Worm (Caenorhabditis elegans) whole organism, L1 larva: Measurements from ENCODE around the gene vps-36.
A peak's percentile ranks its signal among the peaks of the same experiment; 100 is the strongest.

Source experiments
- C16A3.4 ChIP-seq: fragments of 150-350 bp; optimal IDR thresholded peaks from 2 replicates; lab custom pipeline; 2014; ENCODE audit warnings: missing biosample characterization, missing genetic modification characterization
- alr-1 ChIP-seq: fragments of 200-800 bp; sonication (Bioruptor generic); optimal IDR thresholded peaks from 2 replicates; lab custom pipeline; 2018; ENCODE audit warnings: borderline replicate concordance, mild to moderate bottlenecking, missing genetic modification characterization, missing compliant biosample characterization
- aly-2 ChIP-seq: fragments of 150-350 bp; optimal IDR thresholded peaks from 2 replicates; lab custom pipeline; 2014; ENCODE audit warnings: missing biosample characterization, missing genetic modification characterization
- ama-1 ChIP-seq: fragments of 150-350 bp; optimal IDR thresholded peaks from 2 replicates; lab custom pipeline; 2014
- ces-1 ChIP-seq: fragments of 150-350 bp; optimal IDR thresholded peaks from 2 replicates; lab custom pipeline; 2014; ENCODE audit warnings: missing biosample characterization, missing genetic modification reagents, missing genetic modification characterization
- lin-39 ChIP-seq: fragments of 150-350 bp; optimal IDR thresholded peaks from 2 replicates; lab custom pipeline; 2014; ENCODE audit warnings: missing biosample characterization, missing genetic modification reagents, missing genetic modification characterization
- lsy-2 ChIP-seq, 2 experiments: fragments of 150-350 bp; optimal IDR thresholded peaks; 2 replicates each; lab custom pipeline; 2014; ENCODE audit warnings: missing biosample characterization in 2 of 2, missing genetic modification characterization in 2 of 2
- nhr-11 ChIP-seq: fragments of 150-350 bp; optimal IDR thresholded peaks from 2 replicates; lab custom pipeline; 2014; ENCODE audit warnings: missing biosample characterization, missing genetic modification characterization
- nhr-19 ChIP-seq: fragments of 200-800 bp; sonication (Bioruptor generic); conservative IDR thresholded peaks from 2 replicates; pipeline ENCODE4 v1.3.6; 2022; ENCODE audit warnings: missing genetic modification characterization, missing compliant biosample characterization
- nhr-28 ChIP-seq: fragments of 150-350 bp; optimal IDR thresholded peaks from 2 replicates; lab custom pipeline; 2014; ENCODE audit warnings: missing biosample characterization, missing genetic modification characterization
- snpc-4 ChIP-seq: fragments of 150-350 bp; optimal IDR thresholded peaks from 2 replicates; lab custom pipeline; 2014; ENCODE audit warnings: missing biosample characterization, missing genetic modification characterization
- ztf-4 ChIP-seq: fragments of 150-350 bp; optimal IDR thresholded peaks from 2 replicates; lab custom pipeline; 2014; ENCODE audit warnings: missing biosample characterization, missing genetic modification characterization

- TF ChIP-seq alr-1 (tag; lab: Kevin White, UChicago) (no peak), lin-39 (no peak), nhr-28 (tag; lab: Kevin White, UChicago) (no peak), ama-1 (lab: Kevin White, UChicago) (no peak), nhr-11 (tag; lab: Kevin White, UChicago) (no peak), lsy-2 (tag; optimal IDR thresholded peaks at IDR 0.05; lab: Kevin White, UChicago) (no peak), nhr-19 (GFP tag; lab: Robert Waterston, UW) (0 out of 2 replicates have a peak, but pooled peaks have one; percentile 20), snpc-4 (no peak), ztf-4 (peak; percentile 19), ces-1 (no peak), C16A3.4 (tag; lab: Kevin White, UChicago) (no peak), aly-2 (tag; lab: Kevin White, UChicago) (no peak)
Observed at ce11 chrV:10953471-10954155, 6.9 kb downstream of the vps-36 start.
